Fruit fly (Drosophila melanogaster): ENCODE results near the gene Hex-A.

Gene Hex-A

DNA sequence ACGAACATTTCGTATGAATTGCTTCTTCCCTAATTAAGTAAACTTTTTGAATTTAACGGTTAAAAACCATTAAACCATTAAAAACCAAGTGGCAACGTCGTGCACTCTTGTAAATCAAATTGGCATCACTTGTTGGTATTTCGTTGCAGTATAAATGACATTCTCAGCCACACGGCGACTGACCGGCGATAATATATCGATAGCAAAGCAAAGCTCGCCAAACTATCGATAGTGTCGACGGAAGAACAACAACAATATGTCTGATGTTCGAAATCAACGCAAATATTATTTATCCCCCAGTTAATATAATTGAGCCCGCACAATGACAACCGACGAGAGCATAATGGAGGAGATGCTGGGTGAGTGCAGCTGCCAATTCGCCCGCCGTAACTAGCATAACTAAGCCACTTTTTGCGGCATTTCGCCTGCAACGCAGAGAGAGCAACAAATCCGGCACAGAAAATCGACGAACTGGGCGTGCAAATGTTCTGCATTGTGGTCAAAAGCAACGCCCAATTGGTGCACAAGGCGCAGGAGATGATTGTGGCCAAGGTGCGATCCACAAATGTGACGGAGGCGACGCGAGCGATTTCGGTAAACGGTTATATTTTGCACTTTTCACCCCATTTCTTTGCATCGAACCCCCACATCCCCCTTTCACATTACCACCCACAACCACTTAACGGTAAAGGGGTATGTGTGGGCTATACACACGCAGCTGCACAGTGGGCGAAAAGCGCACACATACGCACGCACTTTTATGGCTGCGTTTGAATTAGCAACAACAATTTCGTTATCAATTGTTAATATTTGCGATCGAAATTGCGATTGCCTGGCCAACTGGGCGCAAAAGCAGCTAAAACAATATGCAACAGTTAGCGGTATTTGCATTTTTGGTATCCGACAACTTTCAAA is 15.6 kb downstream of the Hex-A start, which contains the start of gene Gga (continued):
- TF ChIP-seq Myb (GFP tag; optimal IDR thresholded peaks at IDR 0.05) (peak; percentile 98), CG6791 (GFP tag; IDR thresholded peaks at IDR 0.05; ENCODE audit: partially characterized antibody) (peak; percentile 93), CG14860 (GFP tag; IDR thresholded peaks at IDR 0.05; ENCODE audit: partially characterized antibody) (peak; percentile 79), CG4404 (GFP tag; IDR thresholded peaks at IDR 0.05) (no peak), CG10462 (GFP tag; optimal IDR thresholded peaks at IDR 0.05) (no peak), CG2875 (GFP tag; optimal IDR thresholded peaks at IDR 0.05) (no peak), cg (GFP tag; optimal IDR thresholded peaks at IDR 0.05) (peak; percentile 54), Scr (GFP tag; IDR thresholded peaks at IDR 0.05; ENCODE audit: partially characterized antibody) (peak; percentile 85), ftz-f1 (GFP tag; optimal IDR thresholded peaks at IDR 0.05) (no peak), CG11560 (tag; IDR thresholded peaks at IDR 0.05) (no peak), CG15514 (GFP tag; optimal IDR thresholded peaks at IDR 0.05) (peak; percentile 61), BEAF-32 (GFP tag; optimal IDR thresholded peaks at IDR 0.05) (peak; percentile 89), h (optimal IDR thresholded peaks at IDR 0.05) (no peak), Hmr (GFP tag; optimal IDR thresholded peaks at IDR 0.05) (no peak), sens (GFP tag) (no peak), CG13287 (GFP tag; IDR thresholded peaks at IDR 0.05; ENCODE audit: partially characterized antibody) (peak; percentile 91), eyg (GFP tag; optimal IDR thresholded peaks at IDR 0.05) (no peak), CG42726 (GFP tag; IDR thresholded peaks at IDR 0.05; ENCODE audit: partially characterized antibody) (peak; percentile 92), CG12236 (GFP tag; optimal IDR thresholded peaks at IDR 0.05) (no peak), CG7963 (GFP tag; IDR thresholded peaks at IDR 0.05; ENCODE audit: partially characterized antibody) (peak; percentile 79), lab (GFP tag; optimal IDR thresholded peaks at IDR 0.05) (no peak), CG1603 (tag; optimal IDR thresholded peaks at IDR 0.05) (peak; percentile 77), TFAM (GFP tag; optimal IDR thresholded peaks at IDR 0.05) (no peak), az2 (GFP tag; optimal IDR thresholded peaks at IDR 0.05) (no peak), inv (GFP tag; IDR thresholded peaks at IDR 0.05; ENCODE audit: partially characterized antibody) (peak; percentile 81), ato (GFP tag; IDR thresholded peaks at IDR 0.05; ENCODE audit: partially characterized antibody) (peak; percentile 83), CG13123 (GFP tag; optimal IDR thresholded peaks at IDR 0.05) (no peak), ara (GFP tag; IDR thresholded peaks at IDR 0.05) (peak; percentile 30; the same call in 1 of the 2 replicates), NC2α (GFP tag; optimal IDR thresholded peaks at IDR 0.05) (no peak), ac (GFP tag; optimal IDR thresholded peaks at IDR 0.05) (no peak), CG13894 (tag; optimal IDR thresholded peaks at IDR 0.05) (peak; percentile 10), caup (GFP tag; optimal IDR thresholded peaks at IDR 0.05; ENCODE audit: severe bottlenecking) (no peak), tna (GFP tag; IDR thresholded peaks at IDR 0.05; ENCODE audit: partially characterized antibody) (peak; percentile 78), vnd (GFP tag; IDR thresholded peaks at IDR 0.05; ENCODE audit: partially characterized antibody) (peak; percentile 75), gfzf (GFP tag; optimal IDR thresholded peaks at IDR 0.05) (peak; percentile 48), Ets97D (GFP tag; optimal IDR thresholded peaks at IDR 0.05) (peak; percentile 71), pfk (GFP tag; optimal IDR thresholded peaks at IDR 0.05) (no peak), CG4617 (GFP tag; optimal IDR thresholded peaks at IDR 0.05; ENCODE audit: borderline replicate concordance) (no peak), cas (GFP tag; IDR thresholded peaks at IDR 0.05) (no peak), CG2129 (GFP tag; IDR thresholded peaks at IDR 0.05; ENCODE audit: partially characterized antibody) (peak; percentile 67; the same call in 1 of the 2 replicates), Nf-YA (GFP tag; IDR thresholded peaks at IDR 0.05) (no peak), phol (tag; optimal IDR thresholded peaks at IDR 0.05) (peak; percentile 65), ap (GFP tag; IDR thresholded peaks at IDR 0.05) (no peak), nerfin-2 (GFP tag; IDR thresholded peaks at IDR 0.05; ENCODE audit: partially characterized antibody) (peak; percentile 69), ttk (GFP tag; IDR thresholded peaks at IDR 0.05) (no peak), CG18476 (GFP tag; optimal IDR thresholded peaks at IDR 0.05) (no peak), Fer3 (tag; optimal IDR thresholded peaks at IDR 0.05) (no peak)

Measured in whole organism, embryonic.